Worm (Caenorhabditis elegans): ENCODE data around the gene T24H7.9.

The T24H7.9 gene

ce11 chrII:6236093-6236945 lies 1.0 kb upstream of the T24H7.9 start:
- TF ChIP-seq mls-2 (tag; optimal IDR thresholded peaks at IDR 0.05): no peak
- peak; percentile 4 for TF ChIP-seq hlh-1 (tag; optimal IDR thresholded peaks at IDR 0.05)
- TF ChIP-seq unc-120 (tag; optimal IDR thresholded peaks at IDR 0.05; ENCODE audit: poor library complexity, severe bottlenecking): peak; percentile 24

DNA sequence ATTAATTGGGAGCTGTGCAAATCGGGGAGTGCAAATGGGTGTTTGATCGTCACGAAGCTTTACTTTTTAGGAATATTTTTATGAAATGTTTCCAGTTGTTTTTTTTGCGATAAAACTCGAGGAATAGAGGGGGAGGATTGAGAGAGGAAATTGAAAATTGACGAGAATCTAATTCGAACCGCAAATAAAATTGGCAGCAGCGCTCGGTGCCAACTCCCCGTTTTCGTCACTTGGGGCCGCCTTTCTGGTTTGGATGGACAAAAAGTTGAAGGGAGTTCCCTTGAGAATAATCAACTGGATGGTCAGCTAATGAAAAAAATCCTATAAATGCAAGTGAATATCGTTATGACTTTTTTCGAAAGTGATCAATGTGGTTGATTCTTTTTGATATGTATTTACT lies 5.2 kb downstream of the T24H7.9 start:
- TF ChIP-seq M03D4.4 (tag; optimal IDR thresholded peaks at IDR 0.05) (no peak), snpc-4 (tag; optimal IDR thresholded peaks at IDR 0.05) (no peak), nhr-237 (tag; optimal IDR thresholded peaks at IDR 0.05) (no peak), bed-3 (GFP tag; optimal IDR thresholded peaks at IDR 0.05) (no peak), nhr-2 (tag; optimal IDR thresholded peaks at IDR 0.05) (no peak), tbx-8 (GFP tag; optimal IDR thresholded peaks at IDR 0.05) (no peak), lin-13 (tag; optimal IDR thresholded peaks at IDR 0.05) (no peak), ceh-83 (GFP tag; optimal IDR thresholded peaks at IDR 0.05) (no peak), hlh-1 (tag; optimal IDR thresholded peaks at IDR 0.05) (no peak), nhr-76 (tag; optimal IDR thresholded peaks at IDR 0.05) (no peak), flh-1 (GFP tag; optimal IDR thresholded peaks at IDR 0.05) (no peak), pha-4 (tag; optimal IDR thresholded peaks at IDR 0.05) (no peak)

DNA sequence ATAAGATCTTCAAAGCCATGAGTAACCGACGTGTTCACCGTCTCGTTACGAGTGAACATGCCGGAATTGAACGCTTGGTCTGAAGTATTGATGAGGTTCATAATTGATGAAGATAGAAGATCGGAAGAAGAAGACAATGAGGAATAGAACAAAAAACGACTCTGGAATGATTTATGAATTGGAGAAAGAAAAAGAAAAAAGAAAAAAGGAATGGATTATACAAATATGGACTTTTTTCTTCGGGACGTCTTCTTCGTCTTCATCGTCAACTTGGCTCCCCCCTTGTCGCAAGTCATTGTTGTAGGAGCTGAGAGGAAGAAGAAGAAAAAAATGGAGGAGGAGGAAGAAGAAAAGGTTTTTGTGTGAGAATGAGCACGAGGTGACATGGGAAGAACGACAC lies 8.3 kb downstream of the T24H7.9 start, which contains the start of gene srsy-2:
srsy-2 (minus strand) TSS at position 101 of the 400 bp plus-strand sequence.
- TF ChIP-seq flh-1 (GFP tag; optimal IDR thresholded peaks at IDR 0.05): no peak
- no peak for TF ChIP-seq elt-1 (tag; optimal IDR thresholded peaks at IDR 0.05; ENCODE audit: borderline replicate concordance, insufficient read depth)
- no peak for TF ChIP-seq nhr-28 (tag; optimal IDR thresholded peaks at IDR 0.05)
- TF ChIP-seq ceh-39 (tag; optimal IDR thresholded peaks at IDR 0.05): no peak
- TF ChIP-seq lsy-2 (tag; optimal IDR thresholded peaks at IDR 0.05): no peak
- TF ChIP-seq M03D4.4 (tag; optimal IDR thresholded peaks at IDR 0.05): no peak
- TF ChIP-seq nhr-12 (tag; optimal IDR thresholded peaks at IDR 0.05): no peak
- no peak for TF ChIP-seq lin-13 (tag; optimal IDR thresholded peaks at IDR 0.05)
- TF ChIP-seq zip-8 (tag; optimal IDR thresholded peaks at IDR 0.05): no peak
- no peak for TF ChIP-seq ztf-11 (tag; optimal IDR thresholded peaks at IDR 0.05)
- no peak for TF ChIP-seq sem-2 (GFP tag; optimal IDR thresholded peaks at IDR 0.05)
- no peak for TF ChIP-seq nhr-2 (tag; optimal IDR thresholded peaks at IDR 0.05)
- no peak for TF ChIP-seq unc-62 (GFP tag; optimal IDR thresholded peaks at IDR 0.05)
- TF ChIP-seq nhr-237 (tag; optimal IDR thresholded peaks at IDR 0.05): no peak
- no peak for TF ChIP-seq ces-1 (GFP tag; optimal IDR thresholded peaks at IDR 0.05)

DNA sequence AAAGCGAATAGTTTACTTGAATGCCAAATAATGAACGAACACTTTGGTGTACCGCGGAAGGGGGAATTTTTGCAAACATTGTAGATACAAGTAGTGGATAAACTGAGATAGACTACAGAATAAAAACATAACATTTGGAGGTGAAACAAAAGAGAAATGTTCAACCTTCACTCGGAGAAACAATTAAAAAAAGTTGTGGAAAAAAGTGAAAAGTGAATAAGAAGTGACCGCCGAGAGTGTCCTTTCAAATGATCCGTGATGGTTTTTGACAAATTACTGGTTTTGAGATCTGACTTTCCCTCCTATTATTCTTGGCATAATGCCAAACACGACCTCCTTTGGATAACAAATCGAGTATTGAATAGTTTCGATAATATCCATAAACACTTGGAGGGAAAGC lies 11.6 kb downstream of the T24H7.9 start:
- no peak for TF ChIP-seq nhr-237 (tag; optimal IDR thresholded peaks at IDR 0.05)
- TF ChIP-seq pha-4 (tag; optimal IDR thresholded peaks at IDR 0.05): no peak
- TF ChIP-seq lsy-2 (tag; optimal IDR thresholded peaks at IDR 0.05): no peak
- TF ChIP-seq nhr-76 (tag; optimal IDR thresholded peaks at IDR 0.05): no peak
- no peak for TF ChIP-seq blmp-1 (tag; optimal IDR thresholded peaks at IDR 0.05)
- no peak for TF ChIP-seq lin-13 (tag; optimal IDR thresholded peaks at IDR 0.05)
- no peak for TF ChIP-seq ceh-43 (GFP tag; optimal IDR thresholded peaks at IDR 0.05)
- TF ChIP-seq drap-1 (GFP tag; optimal IDR thresholded peaks at IDR 0.05): no peak
- no peak for TF ChIP-seq ham-2 (GFP tag; optimal IDR thresholded peaks at IDR 0.05)
- no peak for TF ChIP-seq elt-3 (tag; optimal IDR thresholded peaks at IDR 0.05)
- no peak for TF ChIP-seq mab-5 (tag; optimal IDR thresholded peaks at IDR 0.05)
- TF ChIP-seq tbx-8 (GFP tag; optimal IDR thresholded peaks at IDR 0.05): no peak
- no peak for TF ChIP-seq unc-39 (tag; optimal IDR thresholded peaks at IDR 0.05)

ce11 chrII:6222558-6222957 lies 12.7 kb downstream of the T24H7.9 start, which contains the start of gene C30B5.6:
Gene C30B5.6, minus strand, starts transcription at chrII:6222658.
- TF ChIP-seq mls-2 (tag; optimal IDR thresholded peaks at IDR 0.05): no peak
- TF ChIP-seq unc-39 (tag; optimal IDR thresholded peaks at IDR 0.05): no peak
- TF ChIP-seq lin-13 (tag; optimal IDR thresholded peaks at IDR 0.05): no peak
- TF ChIP-seq ceh-39 (tag; optimal IDR thresholded peaks at IDR 0.05): no peak
- no peak for TF ChIP-seq ceh-43 (GFP tag; optimal IDR thresholded peaks at IDR 0.05)
- no peak for TF ChIP-seq ztf-11 (tag; optimal IDR thresholded peaks at IDR 0.05)
- TF ChIP-seq sem-2 (GFP tag; optimal IDR thresholded peaks at IDR 0.05): no peak
- no peak for TF ChIP-seq lsy-2 (tag; optimal IDR thresholded peaks at IDR 0.05)
- no peak for TF ChIP-seq drap-1 (GFP tag; optimal IDR thresholded peaks at IDR 0.05)
- no peak for TF ChIP-seq ceh-83 (GFP tag; optimal IDR thresholded peaks at IDR 0.05)
- TF ChIP-seq nhr-28 (tag; optimal IDR thresholded peaks at IDR 0.05): no peak
- no peak for TF ChIP-seq elt-1 (tag; optimal IDR thresholded peaks at IDR 0.05; ENCODE audit: borderline replicate concordance, insufficient read depth)
- no peak for TF ChIP-seq sptf-1 (tag; optimal IDR thresholded peaks at IDR 0.05)
- no peak for TF ChIP-seq ces-1 (GFP tag; optimal IDR thresholded peaks at IDR 0.05)
- TF ChIP-seq M03D4.4 (tag; optimal IDR thresholded peaks at IDR 0.05): no peak
- no peak for TF ChIP-seq mep-1 (tag; optimal IDR thresholded peaks at IDR 0.05)
- TF ChIP-seq elt-3 (tag; optimal IDR thresholded peaks at IDR 0.05): no peak
- no peak for TF ChIP-seq bed-3 (GFP tag; optimal IDR thresholded peaks at IDR 0.05)
- TF ChIP-seq pha-4 (tag; optimal IDR thresholded peaks at IDR 0.05): no peak
- no peak for TF ChIP-seq unc-120 (tag; optimal IDR thresholded peaks at IDR 0.05; ENCODE audit: poor library complexity, severe bottlenecking)
